Fruit fly (Drosophila melanogaster) whole organism, embryonic: ENCODE measurements around the gene mRpL20.

ENCODE experiments used
- Abd-B ChIP-seq: fragments of 200-800 bp; sonication (Bioruptor generic); optimal IDR thresholded peaks from 2 replicates; lab custom pipeline; 2018; ENCODE audit warnings: missing biosample characterization, mild to moderate bottlenecking, missing genetic modification characterization, moderate library complexity
- Adf1 ChIP-seq: fragments of 200-800 bp; sonication (Bioruptor generic); IDR thresholded peaks from 2 replicates; pipeline ENCODE4 v1.3.6; 2022; ENCODE audit warnings: missing biosample characterization, missing genetic modification characterization
- Bgb ChIP-seq: fragments of 200-800 bp; sonication (Bioruptor generic); IDR thresholded peaks from 2 replicates; pipeline ENCODE4 v1.3.6; 2022; ENCODE audit warnings: missing biosample characterization, missing genetic modification characterization; ENCODE audit not compliant: partially characterized antibody
- CG1233 ChIP-seq: fragments of 200-800 bp; sonication (Bioruptor generic); optimal IDR thresholded peaks from 4 replicates; lab custom pipeline; 2018; ENCODE audit warnings: missing biosample characterization, mild to moderate bottlenecking, missing genetic modification characterization
- CG15011 ChIP-seq: fragments of 200-800 bp; sonication (Bioruptor generic); optimal IDR thresholded peaks from 3 replicates; lab custom pipeline; 2018; ENCODE audit warnings: missing biosample characterization, mild to moderate bottlenecking, missing genetic modification characterization
- CG18619 ChIP-seq: fragments of 200-800 bp; sonication (Bioruptor generic); optimal IDR thresholded peaks from 3 replicates; lab custom pipeline; 2017; ENCODE audit warnings: missing biosample characterization, mild to moderate bottlenecking, missing genetic modification characterization
- CG2116 ChIP-seq: fragments of 200-800 bp; sonication (Bioruptor generic); optimal IDR thresholded peaks from 3 replicates; lab custom pipeline; 2018; ENCODE audit warnings: missing biosample characterization, mild to moderate bottlenecking, missing genetic modification characterization
- CG2875 ChIP-seq: fragments of 200-800 bp; sonication (Bioruptor generic); optimal IDR thresholded peaks from 2 replicates; lab custom pipeline; 2017; ENCODE audit warnings: missing biosample characterization, mild to moderate bottlenecking, missing genetic modification characterization, missing genetic modification reagents
- CG31365 ChIP-seq: fragments of 200-800 bp; sonication (Bioruptor generic); optimal IDR thresholded peaks from 2 replicates; lab custom pipeline; 2018; ENCODE audit warnings: missing biosample characterization, mild to moderate bottlenecking, missing genetic modification characterization
- CG31441 ChIP-seq: fragments of 200-800 bp; sonication (Bioruptor generic); IDR thresholded peaks from 2 replicates; pipeline ENCODE4 v1.3.6; 2022; ENCODE audit warnings: missing biosample characterization, missing genetic modification characterization
- CG33557 ChIP-seq: fragments of 200-800 bp; sonication (Bioruptor generic); optimal IDR thresholded peaks from 2 replicates; lab custom pipeline; 2019; ENCODE audit warnings: missing biosample characterization, mild to moderate bottlenecking, missing genetic modification characterization, moderate library complexity
- CG3838 ChIP-seq: fragments of 200-800 bp; sonication (Bioruptor generic); optimal IDR thresholded peaks from 3 replicates; lab custom pipeline; 2016; ENCODE audit warnings: missing biosample characterization, missing genetic modification characterization
- CG4282 ChIP-seq: fragments of 200-800 bp; sonication (Bioruptor generic); optimal IDR thresholded peaks from 2 replicates; lab custom pipeline; 2016; ENCODE audit warnings: missing biosample characterization, missing genetic modification characterization
- CG4328 ChIP-seq: fragments of 200-800 bp; sonication (Bioruptor generic); optimal IDR thresholded peaks from 3 replicates; lab custom pipeline; 2017; ENCODE audit warnings: missing biosample characterization, missing genetic modification reagents, missing genetic modification characterization
- CG4707 ChIP-seq: fragments of 200-800 bp; sonication (Bioruptor generic); optimal IDR thresholded peaks from 2 replicates; lab custom pipeline; 2018; ENCODE audit warnings: missing biosample characterization, mild to moderate bottlenecking, missing genetic modification characterization, moderate library complexity
- CG5180 ChIP-seq: fragments of 200-800 bp; sonication (Bioruptor generic); optimal IDR thresholded peaks from 3 replicates; lab custom pipeline; 2017; ENCODE audit warnings: missing biosample characterization, missing genetic modification characterization, mild to moderate bottlenecking, moderate library complexity, missing genetic modification reagents
- CG5953 ChIP-seq: fragments of 200-800 bp; sonication (Bioruptor generic); IDR thresholded peaks from 2 replicates; pipeline ENCODE4 v1.3.6; 2022; ENCODE audit warnings: missing biosample characterization, missing genetic modification characterization
- CG6175 ChIP-seq: fragments of 200-800 bp; sonication (Bioruptor generic); IDR thresholded peaks from 3 replicates; pipeline ENCODE4 v1.3.6; 2022; ENCODE audit warnings: missing biosample characterization, missing genetic modification characterization
- CG7745 ChIP-seq: fragments of 200-800 bp; sonication (Bioruptor generic); optimal IDR thresholded peaks from 2 replicates; lab custom pipeline; 2018; ENCODE audit warnings: missing biosample characterization, mild to moderate bottlenecking, missing genetic modification characterization, moderate library complexity
- CG7987 ChIP-seq: fragments of 200-800 bp; sonication (Bioruptor generic); optimal IDR thresholded peaks from 2 replicates; lab custom pipeline; 2018; ENCODE audit warnings: missing biosample characterization, mild to moderate bottlenecking, missing genetic modification characterization, moderate library complexity
- CG8290 ChIP-seq, 3 experiments: fragments of 200-800 bp; sonication (Bioruptor generic); optimal IDR thresholded peaks; 2 replicates each; lab custom pipeline; 2016 to 2019; ENCODE audit warnings: missing biosample characterization in 3 of 3, missing genetic modification characterization in 3 of 3, mild to moderate bottlenecking in 2 of 3, moderate library complexity in 1 of 3
- Dad ChIP-seq: fragments of 200-800 bp; sonication (Bioruptor generic); optimal IDR thresholded peaks from 3 replicates; lab custom pipeline; 2016; ENCODE audit warnings: missing biosample characterization, missing genetic modification characterization
- Elba2 ChIP-seq: fragments of 200-800 bp; sonication (Bioruptor generic); optimal IDR thresholded peaks from 3 replicates; lab custom pipeline; 2016; ENCODE audit warnings: missing biosample characterization, missing genetic modification characterization
- Fer1 ChIP-seq: fragments of 200-800 bp; sonication (Bioruptor generic); optimal IDR thresholded peaks from 2 replicates; lab custom pipeline; 2017; ENCODE audit warnings: missing biosample characterization, mild to moderate bottlenecking, missing genetic modification characterization
- Gsc ChIP-seq: fragments of 200-800 bp; sonication (Bioruptor generic); IDR thresholded peaks from 2 replicates; pipeline ENCODE4 v1.3.6; 2022; ENCODE audit warnings: missing biosample characterization, missing genetic modification characterization
- H15 ChIP-seq: fragments of 200-800 bp; sonication (Bioruptor generic); IDR thresholded peaks from 3 replicates; pipeline ENCODE4 v1.3.6; 2022; ENCODE audit warnings: missing biosample characterization, missing genetic modification characterization
- HLH54F ChIP-seq: fragments of 200-800 bp; sonication (Bioruptor generic); optimal IDR thresholded peaks from 3 replicates; lab custom pipeline; 2016; ENCODE audit warnings: missing biosample characterization, missing genetic modification characterization
- Hsf ChIP-seq: fragments of 200-800 bp; sonication (Bioruptor generic); optimal IDR thresholded peaks from 3 replicates; lab custom pipeline; 2016; ENCODE audit warnings: missing biosample characterization, missing genetic modification characterization
- Jarid2 ChIP-seq: fragments of 200-800 bp; sonication (Bioruptor generic); optimal IDR thresholded peaks from 3 replicates; lab custom pipeline; 2017; ENCODE audit warnings: mild to moderate bottlenecking, missing biosample characterization, missing genetic modification reagents, missing genetic modification characterization
- Kr ChIP-seq: fragments of 200-800 bp; sonication (Bioruptor generic); optimal IDR thresholded peaks from 2 replicates; lab custom pipeline; 2017; ENCODE audit warnings: missing biosample characterization, mild to moderate bottlenecking, missing genetic modification characterization
- Ssrp ChIP-seq: fragments of 200-800 bp; sonication (Bioruptor generic); optimal IDR thresholded peaks from 2 replicates; lab custom pipeline; 2018; ENCODE audit warnings: missing biosample characterization, mild to moderate bottlenecking, missing genetic modification characterization, moderate library complexity
- Vsx1 ChIP-seq: fragments of 200-800 bp; sonication (Bioruptor generic); optimal IDR thresholded peaks from 2 replicates; lab custom pipeline; 2017; ENCODE audit warnings: missing biosample characterization, mild to moderate bottlenecking, missing genetic modification characterization, missing genetic modification reagents
- Xrp1 ChIP-seq: fragments of 200-800 bp; sonication (Bioruptor generic); IDR thresholded peaks from 2 replicates; pipeline ENCODE4 v1.3.6; 2022; ENCODE audit warnings: missing biosample characterization, missing genetic modification characterization
- al ChIP-seq: fragments of 200-800 bp; sonication (Bioruptor generic); IDR thresholded peaks from 2 replicates; pipeline ENCODE4 v1.3.6; 2022; ENCODE audit warnings: missing biosample characterization, missing genetic modification characterization
- ara ChIP-seq: fragments of 200-800 bp; sonication (Bioruptor generic); IDR thresholded peaks from 2 replicates; pipeline ENCODE4 v1.3.6; 2022; ENCODE audit warnings: missing biosample characterization, missing genetic modification characterization
- cato ChIP-seq: fragments of 200-800 bp; sonication (Bioruptor generic); optimal IDR thresholded peaks from 2 replicates; lab custom pipeline; 2016; ENCODE audit warnings: missing biosample characterization, missing genetic modification characterization, borderline replicate concordance
- chn ChIP-seq: fragments of 200-800 bp; sonication (Bioruptor generic); optimal IDR thresholded peaks from 2 replicates; lab custom pipeline; 2016; ENCODE audit warnings: missing biosample characterization, missing genetic modification characterization
- crc ChIP-seq: fragments of 200-800 bp; sonication (Bioruptor generic); optimal IDR thresholded peaks from 2 replicates; lab custom pipeline; 2016; ENCODE audit warnings: missing biosample characterization, missing genetic modification characterization
- disco-r ChIP-seq: fragments of 200-800 bp; sonication (Bioruptor generic); optimal IDR thresholded peaks from 2 replicates; lab custom pipeline; 2016; ENCODE audit warnings: missing biosample characterization, missing genetic modification characterization
- ftz-f1 ChIP-seq: fragments of 200-800 bp; sonication (Bioruptor generic); optimal IDR thresholded peaks from 2 replicates; lab custom pipeline; 2016; ENCODE audit warnings: missing biosample characterization, missing genetic modification characterization
- gro ChIP-seq: fragments of 200-800 bp; sonication (Bioruptor generic); optimal IDR thresholded peaks from 2 replicates; lab custom pipeline; 2016; ENCODE audit warnings: missing biosample characterization, missing genetic modification characterization
- maf-S ChIP-seq: fragments of 200-800 bp; sonication (Bioruptor generic); optimal IDR thresholded peaks from 2 replicates; lab custom pipeline; 2016; ENCODE audit warnings: missing biosample characterization, missing genetic modification characterization
- mld ChIP-seq: fragments of 200-800 bp; sonication (Bioruptor generic); IDR thresholded peaks from 3 replicates; pipeline ENCODE4 v1.3.6; 2022; ENCODE audit warnings: missing biosample characterization, missing genetic modification characterization; ENCODE audit not compliant: partially characterized antibody
- nerfin-2 ChIP-seq: fragments of 200-800 bp; sonication (Bioruptor generic); IDR thresholded peaks from 2 replicates; pipeline ENCODE4 v1.3.6; 2022; ENCODE audit warnings: missing biosample characterization, missing genetic modification characterization; ENCODE audit not compliant: partially characterized antibody
- prd ChIP-seq, 3 experiments: fragments of >200 bp in 2 of 3; fragments of 200-800 bp in 1 of 3; sonication (Bioruptor generic) in 1 of 3; optimal IDR thresholded peaks in 2 of 3; IDR thresholded peaks in 1 of 3; 2 replicates in 2 of 3; 3 replicates in 1 of 3; pipeline versions ENCODE4 v1.3.6 to Lab custom; 2017 to 2022; ENCODE audit warnings: missing biosample characterization in 1 of 3, missing genetic modification characterization in 1 of 3
- pzg ChIP-seq: fragments of 200-800 bp; sonication (Bioruptor generic); optimal IDR thresholded peaks from 3 replicates; lab custom pipeline; 2018; ENCODE audit warnings: missing biosample characterization, mild to moderate bottlenecking, missing genetic modification characterization, moderate library complexity
- ssp ChIP-seq: fragments of 200-800 bp; sonication (Bioruptor generic); IDR thresholded peaks from 2 replicates; pipeline ENCODE4 v1.3.6; 2022; ENCODE audit warnings: missing biosample characterization, missing genetic modification characterization
- ttk ChIP-seq: fragments of 200-800 bp; sonication (Bioruptor generic); IDR thresholded peaks from 2 replicates; pipeline ENCODE4 v2.1.2; 2022; ENCODE audit warnings: missing biosample characterization, missing genetic modification characterization
- zen2 ChIP-seq: fragments of 200-800 bp; sonication (Bioruptor generic); IDR thresholded peaks from 3 replicates; pipeline ENCODE4 v1.3.6; 2022; ENCODE audit warnings: missing biosample characterization, missing genetic modification characterization; ENCODE audit not compliant: partially characterized antibody

The mRpL20 gene

dm6 chr3L:13044335-13044814 is 26.7 kb upstream of the mRpL20 start, which contains the start of gene Syx13 (continued):
- TF ChIP-seq Abd-B (GFP tag; lab: Kevin White, UChicago) (no peak), CG33557 (GFP tag; lab: Kevin White, UChicago) (peak; percentile 1), CG5180 (GFP tag; lab: Kevin White, UChicago) (peak; percentile 39), Hsf (GFP tag; lab: Kevin White, UChicago) (no peak), CG4707 (GFP tag; lab: Kevin White, UChicago) (no peak), Jarid2 (peak; percentile 41), Bgb (GFP tag; lab: Robert Waterston, UW) (peak; percentile 85), ssp (GFP tag; lab: Robert Waterston, UW) (0 out of 2 replicates have a peak, but pooled peaks have one; percentile 19), mld (peak; percentile 63; the same call in 2 of the 3 replicates), al (GFP tag; lab: Robert Waterston, UW) (no peak), Gsc (GFP tag; lab: Robert Waterston, UW) (no peak), gro (peak; percentile 29), CG18619 (no peak), ttk (GFP tag; lab: Robert Waterston, UW) (peak; percentile 52), zen2 (GFP tag; lab: Robert Waterston, UW) (no peak; the same call in 2 of the 3 replicates), pzg (GFP tag; lab: Kevin White, UChicago) (peak; percentile 87), CG4282 (GFP tag; lab: Kevin White, UChicago) (no peak), CG15011 (GFP tag; lab: Kevin White, UChicago) (no peak), CG31441 (GFP tag; lab: Robert Waterston, UW) (no peak), Dad (GFP tag; lab: Kevin White, UChicago) (no peak), Ssrp (tag; lab: Kevin White, UChicago) (no peak), crc (no peak), CG6175 (GFP tag; lab: Robert Waterston, UW) (no peak), CG7745 (no peak), ftz-f1 (GFP tag; lab: Kevin White, UChicago) (peak; percentile 19), Fer1 (peak; percentile 70), Kr (GFP tag; lab: Kevin White, UChicago) (no peak), CG31365 (tag; lab: Kevin White, UChicago) (no peak), Elba2 (GFP tag; lab: Kevin White, UChicago) (no peak), Vsx1 (GFP tag; lab: Kevin White, UChicago) (no peak), CG4328 (GFP tag; lab: Kevin White, UChicago) (no peak), HLH54F (GFP tag; lab: Kevin White, UChicago) (no peak), CG8290 (GFP tag; optimal IDR thresholded peaks at IDR 0.05; lab: Kevin White, UChicago) (no peak), CG8290 (tag; optimal IDR thresholded peaks at IDR 0.05; lab: Kevin White, UChicago) (peak in 1 of 2 experiments; percentile 48), CG5953 (no peak), CG2875 (no peak), CG1233 (no peak), prd (optimal IDR thresholded peaks at IDR 0.05; lab: Kevin White, UChicago) (no peak), prd (GFP tag; IDR thresholded peaks at IDR 0.05; lab: Robert Waterston, UW) (no peak), Adf1 (GFP tag; lab: Robert Waterston, UW) (peak; percentile 78), Xrp1 (no peak), CG3838 (GFP tag; lab: Kevin White, UChicago) (no peak), nerfin-2 (peak; percentile 58), chn (GFP tag; lab: Kevin White, UChicago) (peak; percentile 53), disco-r (no peak), ara (GFP tag; lab: Robert Waterston, UW) (no peak), H15 (no peak), cato (no peak), CG2116 (GFP tag; lab: Kevin White, UChicago) (peak; percentile 75), CG7987 (GFP tag; lab: Kevin White, UChicago) (peak; percentile 11), maf-S (GFP tag; lab: Kevin White, UChicago) (no peak)
